Worm (Caenorhabditis elegans): Measurements from ENCODE around the gene mtx-2.

- TF ChIP-seq ztf-11 (tag; optimal IDR thresholded peaks at IDR 0.05) = no peak
- no peak for TF ChIP-seq fkh-8 (tag; optimal IDR thresholded peaks at IDR 0.05)
Measured at ce11 chrIII:7722999-7723398, 40.4 kb downstream of the mtx-2 start.
